Fruit fly (Drosophila melanogaster) whole organism, embryonic: ENCODE measurements around the gene Ugt37B1.

Experiments
- Ada2b ChIP-seq: fragments of 200-800 bp; sonication (Bioruptor generic); IDR thresholded peaks from 2 replicates; pipeline ENCODE4 v1.3.6; 2022; ENCODE audit warnings: missing biosample characterization, missing genetic modification characterization
- Aef1 ChIP-seq: fragments of 200-800 bp; sonication (Bioruptor generic); IDR thresholded peaks from 3 replicates; pipeline ENCODE4 v1.3.6; 2022; ENCODE audit warnings: missing biosample characterization, missing genetic modification characterization
- Atf3 ChIP-seq: fragments of 200-800 bp; sonication (Bioruptor generic); optimal IDR thresholded peaks from 3 replicates; lab custom pipeline; 2016; ENCODE audit warnings: missing biosample characterization, missing genetic modification characterization
- CG11398 ChIP-seq: fragments of 200-800 bp; sonication (Bioruptor generic); optimal IDR thresholded peaks from 2 replicates; lab custom pipeline; 2016; ENCODE audit warnings: missing biosample characterization, missing genetic modification characterization
- CG11560 ChIP-seq: fragments of 200-800 bp; sonication (Bioruptor generic); IDR thresholded peaks from 3 replicates; pipeline ENCODE4 v1.3.6; 2022; ENCODE audit warnings: missing biosample characterization, missing genetic modification characterization
- CG13123 ChIP-seq: fragments of 200-800 bp; sonication (Bioruptor generic); optimal IDR thresholded peaks from 2 replicates; lab custom pipeline; 2016; ENCODE audit warnings: missing biosample characterization, missing genetic modification characterization
- CG14860 ChIP-seq: fragments of 200-800 bp; sonication (Bioruptor generic); IDR thresholded peaks from 3 replicates; pipeline ENCODE4 v1.3.6; 2022; ENCODE audit warnings: missing biosample characterization, missing genetic modification characterization; ENCODE audit not compliant: partially characterized antibody
- CG15479 ChIP-seq: fragments of 200-800 bp; sonication (Bioruptor generic); optimal IDR thresholded peaks from 3 replicates; lab custom pipeline; 2019; ENCODE audit warnings: missing biosample characterization, mild to moderate bottlenecking, missing genetic modification characterization, moderate library complexity
- CG15601 ChIP-seq: fragments of 200-800 bp; sonication (Bioruptor generic); optimal IDR thresholded peaks from 3 replicates; lab custom pipeline; 2019; ENCODE audit warnings: missing biosample characterization, mild to moderate bottlenecking, missing genetic modification characterization, moderate library complexity
- CG18011 ChIP-seq: fragments of 200-800 bp; sonication (Bioruptor generic); optimal IDR thresholded peaks from 2 replicates; lab custom pipeline; 2017; ENCODE audit warnings: missing biosample characterization, missing genetic modification characterization, mild to moderate bottlenecking, moderate library complexity, missing genotype
- CG1832 ChIP-seq: fragments of 200-800 bp; sonication (Bioruptor generic); optimal IDR thresholded peaks from 2 replicates; lab custom pipeline; 2017; ENCODE audit warnings: missing biosample characterization, mild to moderate bottlenecking, missing genetic modification characterization, inconsistent platforms
- CG2889 ChIP-seq: fragments of 200-800 bp; sonication (Bioruptor generic); IDR thresholded peaks from 3 replicates; pipeline ENCODE4 v1.3.6; 2022; ENCODE audit warnings: missing biosample characterization, missing genetic modification characterization
- CG7745 ChIP-seq: fragments of 200-800 bp; sonication (Bioruptor generic); optimal IDR thresholded peaks from 2 replicates; lab custom pipeline; 2018; ENCODE audit warnings: missing biosample characterization, mild to moderate bottlenecking, missing genetic modification characterization, moderate library complexity
- CG7963 ChIP-seq: fragments of 200-800 bp; sonication (Bioruptor generic); IDR thresholded peaks from 3 replicates; pipeline ENCODE4 v1.3.6; 2022; ENCODE audit warnings: missing biosample characterization, missing genetic modification characterization; ENCODE audit not compliant: partially characterized antibody
- CG9727 ChIP-seq: fragments of 200-800 bp; sonication (Bioruptor generic); optimal IDR thresholded peaks from 3 replicates; lab custom pipeline; 2017; ENCODE audit warnings: missing biosample characterization, mild to moderate bottlenecking, missing genetic modification characterization
- CG9797 ChIP-seq: fragments of 200-800 bp; sonication (Bioruptor generic); optimal IDR thresholded peaks from 3 replicates; lab custom pipeline; 2018; ENCODE audit warnings: missing biosample characterization, mild to moderate bottlenecking, missing genetic modification characterization
- D19A ChIP-seq: fragments of 200-800 bp; optimal IDR thresholded peaks from 3 replicates; lab custom pipeline; 2019; ENCODE audit warnings: missing biosample characterization, mild to moderate bottlenecking, missing genetic modification characterization, moderate library complexity
- Ets65A ChIP-seq: fragments of 200-800 bp; sonication (Bioruptor generic); peaks from one replicate; lab custom pipeline; 2016; ENCODE audit warnings: missing biosample characterization, missing genetic modification characterization
- HLH4C ChIP-seq: fragments of 200-800 bp; sonication (Bioruptor generic); IDR thresholded peaks from 3 replicates; pipeline ENCODE4 v1.3.6; 2022; ENCODE audit warnings: missing biosample characterization, missing genetic modification characterization; ENCODE audit not compliant: partially characterized antibody
- Hr78 ChIP-seq, 2 experiments: fragments of 200-800 bp in 1 of 2; fragments of >200 bp in 1 of 2; sonication (Bioruptor generic) in 1 of 2; optimal IDR thresholded peaks; 2 replicates each; lab custom pipeline; 2017 to 2019; ENCODE audit warnings: missing biosample characterization in 2 of 2, missing genetic modification characterization in 2 of 2, mild to moderate bottlenecking in 1 of 2, moderate library complexity in 1 of 2
- Med ChIP-seq: fragments of 200-800 bp; sonication (Bioruptor generic); peaks from one replicate; lab custom pipeline; 2016; ENCODE audit warnings: missing biosample characterization, missing genetic modification characterization, mild to moderate bottlenecking, inconsistent platforms, moderate library complexity
- Neu2 ChIP-seq: fragments of 200-800 bp; sonication (Bioruptor generic); optimal IDR thresholded peaks from 3 replicates; lab custom pipeline; 2016; ENCODE audit warnings: missing biosample characterization, missing genetic modification characterization, borderline replicate concordance
- Nf-YB ChIP-seq: fragments of 200-800 bp; sonication (Bioruptor generic); optimal IDR thresholded peaks from 3 replicates; lab custom pipeline; 2019; ENCODE audit warnings: missing biosample characterization, mild to moderate bottlenecking, missing genetic modification characterization, moderate library complexity
- Ssrp ChIP-seq: fragments of 200-800 bp; sonication (Bioruptor generic); optimal IDR thresholded peaks from 2 replicates; lab custom pipeline; 2018; ENCODE audit warnings: missing biosample characterization, mild to moderate bottlenecking, missing genetic modification characterization, moderate library complexity
- Stat92E ChIP-seq, 3 experiments: fragments of >200 bp in 2 of 3; fragments of 200-800 bp in 1 of 3; sonication (Bioruptor generic) in 1 of 3; optimal IDR thresholded peaks; 2 replicates each; lab custom pipeline; 2017 to 2019; ENCODE audit warnings: missing biosample characterization in 3 of 3, missing genetic modification characterization in 3 of 3, mild to moderate bottlenecking in 1 of 3, moderate library complexity in 1 of 3
- Taf1 ChIP-seq: fragments of 200-800 bp; sonication (Bioruptor generic); IDR thresholded peaks from 2 replicates; pipeline ENCODE4 v1.3.6; 2022; ENCODE audit warnings: missing biosample characterization, missing genetic modification characterization
- Trl ChIP-seq, 3 experiments: fragments of >200 bp in 2 of 3; fragments of 200-800 bp in 1 of 3; sonication (Bioruptor generic) in 1 of 3; optimal IDR thresholded peaks; 2 replicates in 1 of 3; 3 replicates in 2 of 3; lab custom pipeline; 2016 to 2017; ENCODE audit warnings: missing biosample characterization in 1 of 3, missing genetic modification characterization in 1 of 3
- Vsx1 ChIP-seq: fragments of 200-800 bp; sonication (Bioruptor generic); optimal IDR thresholded peaks from 2 replicates; lab custom pipeline; 2017; ENCODE audit warnings: missing biosample characterization, mild to moderate bottlenecking, missing genetic modification characterization, missing genetic modification reagents
- abd-A ChIP-seq: fragments of 200-800 bp; sonication (Bioruptor generic); optimal IDR thresholded peaks from 3 replicates; lab custom pipeline; 2019; ENCODE audit warnings: missing biosample characterization, mild to moderate bottlenecking, missing genetic modification characterization, moderate library complexity
- cad ChIP-seq: fragments of >200 bp; optimal IDR thresholded peaks from 2 replicates; lab custom pipeline; 2017; ENCODE audit warnings: missing biosample characterization, missing genetic modification characterization
- crol ChIP-seq: fragments of 200-800 bp; sonication (Bioruptor generic); IDR thresholded peaks from 2 replicates; pipeline ENCODE4 v1.3.6; 2022; ENCODE audit warnings: missing biosample characterization, missing genetic modification characterization
- fd3F ChIP-seq: fragments of 200-800 bp; sonication (Bioruptor generic); optimal IDR thresholded peaks from 2 replicates; lab custom pipeline; 2018; ENCODE audit warnings: missing biosample characterization, mild to moderate bottlenecking, missing genetic modification characterization, moderate library complexity
- gcm2 ChIP-seq: fragments of 200-800 bp; sonication (Bioruptor generic); optimal IDR thresholded peaks from 2 replicates; lab custom pipeline; 2016; ENCODE audit warnings: missing biosample characterization, missing genetic modification characterization
- grn ChIP-seq: fragments of 200-800 bp; sonication (Bioruptor generic); optimal IDR thresholded peaks from 3 replicates; lab custom pipeline; 2017; ENCODE audit warnings: missing biosample characterization, missing genetic modification characterization
- inv ChIP-seq: fragments of 200-800 bp; sonication (Bioruptor generic); IDR thresholded peaks from 2 replicates; pipeline ENCODE4 v1.3.6; 2022; ENCODE audit warnings: missing biosample characterization, missing genetic modification characterization; ENCODE audit not compliant: partially characterized antibody
- jigr1 ChIP-seq: fragments of 200-800 bp; sonication (Bioruptor generic); IDR thresholded peaks from 3 replicates; pipeline ENCODE4 v1.3.6; 2022; ENCODE audit warnings: missing biosample characterization, missing genetic modification characterization
- mirr ChIP-seq: fragments of 200-800 bp; sonication (Bioruptor generic); optimal IDR thresholded peaks from 3 replicates; lab custom pipeline; 2018; ENCODE audit warnings: missing biosample characterization, mild to moderate bottlenecking, missing genetic modification characterization
- nmo ChIP-seq: fragments of 200-800 bp; sonication (Bioruptor generic); optimal IDR thresholded peaks from 2 replicates; lab custom pipeline; 2018; ENCODE audit warnings: missing biosample characterization, mild to moderate bottlenecking, missing genetic modification characterization, moderate library complexity
- pros ChIP-seq: fragments of 200-800 bp; sonication (Bioruptor generic); optimal IDR thresholded peaks from 3 replicates; lab custom pipeline; 2019; ENCODE audit warnings: missing biosample characterization, mild to moderate bottlenecking, missing genetic modification characterization, moderate library complexity
- repo ChIP-seq: fragments of 200-800 bp; sonication (Bioruptor generic); optimal IDR thresholded peaks from 2 replicates; lab custom pipeline; 2016; ENCODE audit warnings: missing biosample characterization, missing genetic modification characterization
- row ChIP-seq: fragments of 200-800 bp; sonication (Bioruptor generic); IDR thresholded peaks from 3 replicates; pipeline ENCODE4 v1.3.6; 2022; ENCODE audit warnings: missing biosample characterization, missing genetic modification characterization
- sens ChIP-seq: fragments of 200-800 bp; sonication (Bioruptor generic); peaks from one replicate; lab custom pipeline; 2016; ENCODE audit warnings: missing biosample characterization, missing genetic modification characterization
- sens-2 ChIP-seq: fragments of 200-800 bp; sonication (Bioruptor generic); IDR thresholded peaks from 2 replicates; pipeline ENCODE4 v1.3.6; 2022; ENCODE audit warnings: missing biosample characterization, missing genetic modification characterization
- sisA ChIP-seq: fragments of 200-800 bp; sonication (Bioruptor generic); IDR thresholded peaks from 2 replicates; pipeline ENCODE4 v1.3.6; 2022; ENCODE audit warnings: missing biosample characterization, missing genetic modification characterization
- twi ChIP-seq: fragments of 200-800 bp; optimal IDR thresholded peaks from 2 replicates; lab custom pipeline; 2019; ENCODE audit warnings: missing biosample characterization, mild to moderate bottlenecking, missing genetic modification characterization, moderate library complexity

Ugt37B1 gene

dm6 chr2L:6179990-6180389 is 44.9 kb upstream of the Ugt37B1 start (continued):
- TF ChIP-seq pros (GFP tag; lab: Kevin White, UChicago) (peak; percentile 56), D19A (tag; lab: Kevin White, UChicago) (no peak), HLH4C (0 out of 3 replicates have a peak, but pooled peaks have one; percentile 16), CG18011 (GFP tag; lab: Kevin White, UChicago) (no peak), grn (peak; percentile 89), CG15601 (tag; lab: Kevin White, UChicago) (no peak), sens (GFP tag; lab: Kevin White, UChicago) (peak; percentile 22), Med (peak; percentile 12), Stat92E (GFP tag; optimal IDR thresholded peaks at IDR 0.05; lab: Kevin White, UChicago) (peak in 1 of 3 experiments; percentile 39), CG7745 (peak; percentile 44), CG15479 (GFP tag; lab: Kevin White, UChicago) (peak; percentile 82), CG14860 (GFP tag; lab: Robert Waterston, UW) (no peak), row (no peak), fd3F (GFP tag; lab: Kevin White, UChicago) (no peak), inv (GFP tag; lab: Robert Waterston, UW) (no peak), twi (peak; percentile 56), Hr78 (GFP tag; optimal IDR thresholded peaks at IDR 0.05; lab: Kevin White, UChicago) (no peak), cad (GFP tag; lab: Kevin White, UChicago) (peak; percentile 23), crol (peak; percentile 17; the same call in 1 of the 2 replicates), Vsx1 (GFP tag; lab: Kevin White, UChicago) (no peak)

- no peak for TF ChIP-seq Ada2b (GFP tag; lab: Robert Waterston, UW)
- peak; percentile 64 for TF ChIP-seq abd-A (tag; lab: Kevin White, UChicago)
- TF ChIP-seq CG2889: 0 out of 3 replicates have a peak, but pooled peaks have one; percentile 35
- no peak for TF ChIP-seq Neu2 (GFP tag; lab: Kevin White, UChicago)
- TF ChIP-seq CG13123 (GFP tag; lab: Kevin White, UChicago): no peak
- no peak for TF ChIP-seq repo
- TF ChIP-seq sens-2 (GFP tag; lab: Robert Waterston, UW): 0 out of 2 replicates have a peak, but pooled peaks have one; percentile 11
- TF ChIP-seq Med: peak; percentile 26
- no peak for TF ChIP-seq CG11398 (GFP tag; lab: Kevin White, UChicago)
- TF ChIP-seq CG9797 (GFP tag; lab: Kevin White, UChicago): no peak
- TF ChIP-seq Atf3 (GFP tag; lab: Kevin White, UChicago): no peak
- peak; percentile 28 to 55 for TF ChIP-seq Trl (optimal IDR thresholded peaks at IDR 0.05; lab: Kevin White, UChicago)
- TF ChIP-seq Trl (GFP tag; optimal IDR thresholded peaks at IDR 0.05; lab: Kevin White, UChicago): no peak
- TF ChIP-seq Aef1 (GFP tag; lab: Robert Waterston, UW): no peak
- peak; percentile 61 for TF ChIP-seq Ets65A (GFP tag; lab: Kevin White, UChicago)
- TF ChIP-seq sisA (GFP tag; lab: Robert Waterston, UW): no peak
- TF ChIP-seq CG11560 (tag; lab: Robert Waterston, UW): no peak
- no peak for TF ChIP-seq nmo (GFP tag; lab: Kevin White, UChicago)
- TF ChIP-seq Nf-YB (GFP tag; lab: Kevin White, UChicago): no peak
- peak; percentile 20 for TF ChIP-seq CG1832 (GFP tag; lab: Kevin White, UChicago)
- no peak for TF ChIP-seq mirr
- TF ChIP-seq CG7963: no peak
- no peak for TF ChIP-seq jigr1 (GFP tag; lab: Robert Waterston, UW)
- TF ChIP-seq Taf1 (GFP tag; lab: Robert Waterston, UW): no peak
- no peak for TF ChIP-seq gcm2 (GFP tag; lab: Kevin White, UChicago)
- peak; percentile 45 for TF ChIP-seq crol
- no peak for TF ChIP-seq Ssrp (tag; lab: Kevin White, UChicago)
- no peak for TF ChIP-seq CG9727 (GFP tag; lab: Kevin White, UChicago)
Measured at dm6 chr2L:6186356-6186755, 38.5 kb upstream of the Ugt37B1 start.
